Worm (Caenorhabditis elegans) whole organism, L3 larva: ENCODE results near the gene ZK809.9.

Source experiments
- aly-2 ChIP-seq: fragments of 150-350 bp; optimal IDR thresholded peaks from 2 replicates; lab custom pipeline; 2014; ENCODE audit warnings: missing biosample characterization, missing genetic modification characterization
- ama-1 ChIP-seq: fragments of 150-350 bp; optimal IDR thresholded peaks from 2 replicates; lab custom pipeline; 2018
- ceh-82 ChIP-seq: fragments of 150-350 bp; optimal IDR thresholded peaks from 2 replicates; lab custom pipeline; 2014; ENCODE audit warnings: missing biosample characterization, missing genetic modification characterization
- daf-12 ChIP-seq: fragments of 150-350 bp; optimal IDR thresholded peaks from 2 replicates; lab custom pipeline; 2014; ENCODE audit warnings: missing biosample characterization, missing genetic modification reagents, missing genetic modification characterization
- elt-1 ChIP-seq: fragments of 150-350 bp; optimal IDR thresholded peaks from 2 replicates; lab custom pipeline; 2014; ENCODE audit warnings: missing biosample characterization, missing genetic modification characterization
- elt-3 ChIP-seq, 3 experiments: fragments of 150-350 bp in 1 of 3; sonication (generic microtip) in 2 of 3; optimal IDR thresholded peaks; 2 replicates in 2 of 3; 4 replicates in 1 of 3; lab custom pipeline; 2014 to 2017; ENCODE audit warnings: missing biosample characterization in 3 of 3, missing genetic modification characterization in 3 of 3
- nhr-12 ChIP-seq: fragments of 150-350 bp; optimal IDR thresholded peaks from 2 replicates; lab custom pipeline; 2014; ENCODE audit warnings: missing biosample characterization, missing genetic modification characterization
- nhr-77 ChIP-seq: fragments of 150-350 bp; optimal IDR thresholded peaks from 2 replicates; lab custom pipeline; 2014; ENCODE audit warnings: missing biosample characterization, missing genetic modification characterization
- pqm-1 ChIP-seq: fragments of 150-350 bp; optimal IDR thresholded peaks from 2 replicates; lab custom pipeline; 2017; ENCODE audit warnings: missing biosample characterization, missing genetic modification characterization, inconsistent platforms
- ztf-11 ChIP-seq: fragments of 150-350 bp; optimal IDR thresholded peaks from 2 replicates; lab custom pipeline; 2014; ENCODE audit warnings: missing biosample characterization, missing genetic modification characterization

- TF ChIP-seq ama-1 (lab: Kevin White, UChicago) (no peak), ceh-82 (tag; lab: Kevin White, UChicago) (no peak), nhr-77 (no peak), elt-3 (tag; optimal IDR thresholded peaks at IDR 0.05; lab: Kevin White, UChicago) (no peak), nhr-12 (tag; lab: Kevin White, UChicago) (no peak), elt-1 (tag; lab: Kevin White, UChicago) (no peak), pqm-1 (tag; lab: Kevin White, UChicago) (no peak), ztf-11 (tag; lab: Kevin White, UChicago) (no peak), aly-2 (tag; lab: Kevin White, UChicago) (no peak), daf-12 (tag; lab: Kevin White, UChicago) (no peak)
Observed at ce11 chrIV:11650344-11650743, 14.8 kb upstream of the ZK809.9 start.
